Fruit fly (Drosophila melanogaster) whole organism, adult: Measurements from ENCODE around the gene CG4570.

Experiments used
- CG11617 ChIP-seq: fragments of 200-800 bp; sonication (Bioruptor generic); optimal IDR thresholded peaks from 2 replicates; lab custom pipeline; 2017; ENCODE audit warnings: mild to moderate bottlenecking, missing biosample characterization, missing genetic modification reagents, missing genetic modification characterization
- CG33017 ChIP-seq: fragments of 200-800 bp; sonication (Bioruptor generic); optimal IDR thresholded peaks from 2 replicates; lab custom pipeline; 2018; ENCODE audit warnings: missing biosample characterization, mild to moderate bottlenecking, missing genetic modification characterization, moderate library complexity
- CG5204 ChIP-seq: fragments of 200-800 bp; sonication (Bioruptor generic); optimal IDR thresholded peaks from 2 replicates; lab custom pipeline; 2016; ENCODE audit warnings: missing biosample characterization, missing genetic modification characterization
- CG7101 ChIP-seq: fragments of 200-800 bp; sonication (Bioruptor generic); optimal IDR thresholded peaks from 2 replicates; lab custom pipeline; 2018; ENCODE audit warnings: missing biosample characterization, mild to moderate bottlenecking, missing genetic modification characterization, moderate library complexity
- bab1 ChIP-seq: fragments of 200-800 bp; sonication (Bioruptor generic); optimal IDR thresholded peaks from 3 replicates; lab custom pipeline; 2019; ENCODE audit warnings: missing biosample characterization, mild to moderate bottlenecking, missing genetic modification characterization, moderate library complexity
- cnc ChIP-seq, 2 experiments: fragments of >200 bp; optimal IDR thresholded peaks; 2 replicates each; lab custom pipeline; 2017

DNA sequence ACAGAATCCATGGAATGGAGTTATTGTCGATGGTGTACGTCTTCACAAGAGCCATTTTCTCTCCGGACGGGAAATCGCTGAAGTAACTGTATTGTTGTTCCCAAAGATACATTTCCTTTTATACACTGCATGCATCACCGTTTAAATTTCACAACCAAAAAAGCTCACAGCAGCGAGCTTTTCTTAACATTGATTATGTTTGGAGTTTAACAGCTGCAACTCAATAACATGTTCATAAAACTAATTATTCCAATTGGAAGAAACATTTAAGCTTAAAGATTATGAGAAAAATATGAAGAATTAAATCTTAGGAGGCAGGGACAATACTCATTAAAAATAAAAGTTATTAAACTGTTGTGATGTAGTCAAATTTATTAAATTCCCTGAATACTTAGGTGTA lies 22.6 kb downstream of the CG4570 start, which contains the start of gene CG14695:
- no peak for TF ChIP-seq CG11617 (GFP tag; lab: Kevin White, UChicago)
- TF ChIP-seq CG33017 = no peak
- no peak for TF ChIP-seq CG7101 (tag; lab: Kevin White, UChicago)
- no peak for TF ChIP-seq CG5204 (GFP tag; lab: Kevin White, UChicago)
- TF ChIP-seq cnc (optimal IDR thresholded peaks at IDR 0.05; lab: Kevin White, UChicago) = no peak
- TF ChIP-seq bab1 (GFP tag; lab: Kevin White, UChicago) = no peak
